Fruit fly (Drosophila melanogaster) whole organism, wandering third instar larva: Measurements from ENCODE around the gene pico.

ENCODE experiments used
- Abd-B ChIP-seq: fragments of >200 bp; optimal IDR thresholded peaks from 2 replicates; lab custom pipeline; 2017; ENCODE audit warnings: missing biosample characterization, missing genetic modification characterization
- CG32264 ChIP-seq: fragments of 200-800 bp; sonication (Bioruptor generic); optimal IDR thresholded peaks from 2 replicates; lab custom pipeline; 2016; ENCODE audit warnings: missing biosample characterization, missing genetic modification characterization
- CG9705 ChIP-seq: fragments of 200-800 bp; sonication (Bioruptor generic); optimal IDR thresholded peaks from 2 replicates; lab custom pipeline; 2018; ENCODE audit warnings: missing biosample characterization, mild to moderate bottlenecking, missing genetic modification characterization
- Dfd ChIP-seq: fragments of >200 bp; optimal IDR thresholded peaks from 2 replicates; lab custom pipeline; 2017; ENCODE audit warnings: missing biosample characterization, missing genetic modification characterization
- Dif ChIP-seq: fragments of 200-275, 200-300 bp; sonication (Bioruptor generic); optimal IDR thresholded peaks from 2 replicates; lab custom pipeline; 2018; ENCODE audit warnings: missing biosample characterization, missing genetic modification characterization; ENCODE audit not compliant: partially characterized antibody
- GATAd ChIP-seq: sonication (Bioruptor generic); optimal IDR thresholded peaks from 2 replicates; lab custom pipeline; 2016; ENCODE audit warnings: missing biosample characterization, missing genetic modification characterization
- HLH106 ChIP-seq: fragments of 200-800 bp; optimal IDR thresholded peaks from 3 replicates; lab custom pipeline; 2019; ENCODE audit warnings: missing biosample characterization, mild to moderate bottlenecking, missing genetic modification characterization, moderate library complexity
- Hnf4 ChIP-seq: fragments of 200-800 bp; sonication (Bioruptor generic); optimal IDR thresholded peaks from 2 replicates; lab custom pipeline; 2016; ENCODE audit warnings: missing biosample characterization, mild to moderate bottlenecking, missing genetic modification characterization
- Hr78 ChIP-seq: fragments of >200 bp; optimal IDR thresholded peaks from 2 replicates; lab custom pipeline; 2017; ENCODE audit warnings: missing biosample characterization, missing genetic modification characterization
- Hr83 ChIP-seq: fragments of 200-300 bp; sonication (Bioruptor generic); optimal IDR thresholded peaks from 2 replicates; lab custom pipeline; 2016; ENCODE audit warnings: missing biosample characterization, mild to moderate bottlenecking, missing genetic modification characterization, moderate library complexity; ENCODE audit not compliant: poor library complexity, severe bottlenecking
- Jra ChIP-seq: sonication (Bioruptor generic); optimal IDR thresholded peaks from 2 replicates; lab custom pipeline; 2016; ENCODE audit warnings: missing biosample characterization, missing genetic modification characterization
- Mio ChIP-seq: sonication (Bioruptor generic); optimal IDR thresholded peaks from 2 replicates; lab custom pipeline; 2016; ENCODE audit warnings: missing biosample characterization, missing genetic modification characterization
- Myc ChIP-seq: fragments of >200 bp; optimal IDR thresholded peaks from 2 replicates; lab custom pipeline; 2017
- OdsH ChIP-seq: fragments of 200-800 bp; sonication (Bioruptor generic); optimal IDR thresholded peaks from 2 replicates; lab custom pipeline; 2016; ENCODE audit warnings: missing biosample characterization, mild to moderate bottlenecking, missing genetic modification characterization
- Rel ChIP-seq, 2 experiments: fragments of 200-800 bp; sonication (Bioruptor generic) in 1 of 2; optimal IDR thresholded peaks; 2 replicates in 1 of 2; 3 replicates in 1 of 2; lab custom pipeline; 2016 to 2019; ENCODE audit warnings: mild to moderate bottlenecking in 2 of 2, missing biosample characterization in 2 of 2, missing genetic modification characterization in 2 of 2, moderate library complexity in 1 of 2
- Sp1 ChIP-seq: fragments of 200-800 bp; sonication (Bioruptor generic); optimal IDR thresholded peaks from 3 replicates; lab custom pipeline; 2019; ENCODE audit warnings: missing biosample characterization, mild to moderate bottlenecking, missing genetic modification characterization, moderate library complexity
- br ChIP-seq: fragments of 200-800 bp; sonication (Bioruptor generic); optimal IDR thresholded peaks from 2 replicates; lab custom pipeline; 2016; ENCODE audit warnings: missing biosample characterization, missing genetic modification characterization
- dl ChIP-seq, 2 experiments: fragments of 175-275, 200-275 bp in 1 of 2; fragments of 200-275 bp in 1 of 2; sonication (Bioruptor generic); optimal IDR thresholded peaks; lab custom pipeline; 2018; ENCODE audit warnings: mild to moderate bottlenecking in 2 of 2, missing biosample characterization in 2 of 2, missing genetic modification characterization in 2 of 2, moderate library complexity in 2 of 2; ENCODE audit not compliant: partially characterized antibody in 2 of 2, insufficient read depth in 1 of 2
- dmrt93B ChIP-seq: fragments of 200-800 bp; sonication (Bioruptor generic); optimal IDR thresholded peaks from 2 replicates; lab custom pipeline; 2018; ENCODE audit warnings: missing biosample characterization, mild to moderate bottlenecking, missing genetic modification characterization
- dsf ChIP-seq: sonication (Bioruptor generic); optimal IDR thresholded peaks from 2 replicates; lab custom pipeline; 2016; ENCODE audit warnings: missing biosample characterization, missing genetic modification characterization, borderline replicate concordance
- ey ChIP-seq: fragments of 200-800 bp; sonication (Bioruptor generic); optimal IDR thresholded peaks from 2 replicates; lab custom pipeline; 2016; ENCODE audit warnings: missing biosample characterization, missing genetic modification characterization
- foxo ChIP-seq, 2 experiments: fragments of 200-800 bp; sonication (Bioruptor generic); optimal IDR thresholded peaks; 2 replicates in 1 of 2; 3 replicates in 1 of 2; lab custom pipeline; 2016 to 2017; ENCODE audit warnings: missing biosample characterization in 2 of 2, missing genetic modification characterization in 2 of 2
- fru ChIP-seq: fragments of 200-800 bp; sonication (Bioruptor generic); optimal IDR thresholded peaks from 3 replicates; lab custom pipeline; 2016; ENCODE audit warnings: missing biosample characterization, mild to moderate bottlenecking, missing genetic modification characterization
- h ChIP-seq: fragments of 200-800 bp; sonication (Bioruptor generic); optimal IDR thresholded peaks from 3 replicates; lab custom pipeline; 2016; ENCODE audit warnings: missing biosample characterization, mild to moderate bottlenecking, missing genetic modification characterization
- jim ChIP-seq: fragments of 175-275, 200-325 bp; sonication (Bioruptor generic); optimal IDR thresholded peaks from 2 replicates; lab custom pipeline; 2016; ENCODE audit warnings: missing biosample characterization, mild to moderate bottlenecking, missing genetic modification characterization
- pan ChIP-seq: fragments of >200 bp; optimal IDR thresholded peaks from 2 replicates; lab custom pipeline; 2017
- psq ChIP-seq: fragments of 200-800 bp; sonication (Bioruptor generic); optimal IDR thresholded peaks from 3 replicates; lab custom pipeline; 2017; ENCODE audit warnings: missing biosample characterization, mild to moderate bottlenecking, missing genetic modification characterization, moderate library complexity
- rgr ChIP-seq: fragments of 200-800 bp; sonication (Bioruptor generic); optimal IDR thresholded peaks from 3 replicates; lab custom pipeline; 2016; ENCODE audit warnings: missing biosample characterization, mild to moderate bottlenecking, missing genetic modification characterization
- sage ChIP-seq: fragments of 200-800 bp; sonication (Bioruptor generic); optimal IDR thresholded peaks from 2 replicates; lab custom pipeline; 2016; ENCODE audit warnings: missing biosample characterization, mild to moderate bottlenecking, missing genetic modification characterization
- sv ChIP-seq: fragments of 200-800 bp; sonication (Bioruptor generic); optimal IDR thresholded peaks from 3 replicates; lab custom pipeline; 2016; ENCODE audit warnings: missing biosample characterization, missing genetic modification characterization
- usp ChIP-seq: fragments of >200 bp; optimal IDR thresholded peaks from 2 replicates; lab custom pipeline; 2017; ENCODE audit warnings: missing biosample characterization, missing genetic modification characterization
- woc ChIP-seq: sonication (Bioruptor generic); optimal IDR thresholded peaks from 2 replicates; lab custom pipeline; 2016; ENCODE audit warnings: missing biosample characterization, mild to moderate bottlenecking, missing genetic modification characterization

Gene pico

dm6 chrX:19848342-19848793 lies 3.5 kb downstream of the pico start:
- TF ChIP-seq psq: peak; percentile 60
- peak; percentile 51 for TF ChIP-seq rgr (GFP tag; lab: Kevin White, UChicago)
- peak; percentile 9 for TF ChIP-seq dmrt93B
- peak; percentile 23 for TF ChIP-seq Hr83 (GFP tag; lab: Kevin White, UChicago)
- no peak for TF ChIP-seq Abd-B (GFP tag; lab: Kevin White, UChicago)
- TF ChIP-seq Rel (GFP tag; optimal IDR thresholded peaks at IDR 0.05; lab: Kevin White, UChicago): no peak
- TF ChIP-seq Rel (tag; optimal IDR thresholded peaks at IDR 0.05; lab: Kevin White, UChicago): peak; percentile 11
- peak; percentile 27 for TF ChIP-seq Hnf4
- TF ChIP-seq Sp1 (GFP tag; lab: Kevin White, UChicago): peak; percentile 35
- TF ChIP-seq Dif: peak; percentile 60
- peak; percentile 38 for TF ChIP-seq br
- peak; percentile 53 for TF ChIP-seq h (GFP tag; lab: Kevin White, UChicago)
- TF ChIP-seq sv (GFP tag; lab: Kevin White, UChicago): peak; percentile 72
- peak; percentile 48 for TF ChIP-seq ey (GFP tag; lab: Kevin White, UChicago)
- TF ChIP-seq woc (GFP tag; lab: Kevin White, UChicago): peak; percentile 69
- TF ChIP-seq dl (GFP tag; optimal IDR thresholded peaks at IDR 0.05; lab: Kevin White, UChicago; ENCODE audit: insufficient read depth in 1 of 2, partially characterized antibody in 2 of 2): peak in 1 of 2 experiments; percentile 61
- TF ChIP-seq CG9705 (GFP tag; lab: Kevin White, UChicago): peak; percentile 13
- no peak for TF ChIP-seq usp (GFP tag; lab: Kevin White, UChicago)
- TF ChIP-seq CG32264: no peak
- peak; percentile 18 for TF ChIP-seq sage (GFP tag; lab: Kevin White, UChicago)
- peak; percentile 57 for TF ChIP-seq HLH106
- TF ChIP-seq jim (GFP tag; lab: Kevin White, UChicago): no peak
- peak in 1 of 2 experiments; percentile 60 for TF ChIP-seq foxo (GFP tag; optimal IDR thresholded peaks at IDR 0.05; lab: Kevin White, UChicago)
- TF ChIP-seq Hr78 (GFP tag; lab: Kevin White, UChicago): no peak
- peak; percentile 52 for TF ChIP-seq fru (GFP tag; lab: Kevin White, UChicago)
- TF ChIP-seq, all 38 proteins: peak for 19

- TF ChIP-seq GATAd (GFP tag; lab: Kevin White, UChicago) (no peak), sv (GFP tag; lab: Kevin White, UChicago) (peak; percentile 80), Sp1 (GFP tag; lab: Kevin White, UChicago) (peak; percentile 87), rgr (GFP tag; lab: Kevin White, UChicago) (peak; percentile 81), dmrt93B (peak; percentile 85), Jra (GFP tag; lab: Kevin White, UChicago) (peak; percentile 77), OdsH (peak; percentile 77), Rel (GFP tag; optimal IDR thresholded peaks at IDR 0.05; lab: Kevin White, UChicago) (no peak), Rel (tag; optimal IDR thresholded peaks at IDR 0.05; lab: Kevin White, UChicago) (peak; percentile 54), Myc (lab: Kevin White, UChicago) (no peak), pan (lab: Kevin White, UChicago) (no peak), Mio (no peak), sage (GFP tag; lab: Kevin White, UChicago) (peak; percentile 12), h (GFP tag; lab: Kevin White, UChicago) (peak; percentile 85), dsf (GFP tag; lab: Kevin White, UChicago) (peak; percentile 6), Abd-B (GFP tag; lab: Kevin White, UChicago) (no peak), woc (GFP tag; lab: Kevin White, UChicago) (peak; percentile 75), HLH106 (peak; percentile 90), psq (peak; percentile 84), fru (GFP tag; lab: Kevin White, UChicago) (peak; percentile 94), CG9705 (GFP tag; lab: Kevin White, UChicago) (peak; percentile 77), ey (GFP tag; lab: Kevin White, UChicago) (peak; percentile 86), br (peak; percentile 88), Hnf4 (peak; percentile 63), Dfd (no peak), foxo (GFP tag; optimal IDR thresholded peaks at IDR 0.05; lab: Kevin White, UChicago) (peak in 1 of 2 experiments; percentile 92), CG32264 (peak; percentile 75)
- TF ChIP-seq, all 38 proteins: peak for 20
Measured at dm6 chrX:19846701-19847383, 5.0 kb downstream of the pico start.

- TF ChIP-seq Sp1 (GFP tag; lab: Kevin White, UChicago) (no peak), fru (GFP tag; lab: Kevin White, UChicago) (no peak), Hnf4 (no peak), psq (peak; percentile 36)
Measured at dm6 chrX:19845557-19846072, 6.2 kb downstream of the pico start.
